Worm (Caenorhabditis elegans): ENCODE measurements around the gene Y52D5A.2.

DNA sequence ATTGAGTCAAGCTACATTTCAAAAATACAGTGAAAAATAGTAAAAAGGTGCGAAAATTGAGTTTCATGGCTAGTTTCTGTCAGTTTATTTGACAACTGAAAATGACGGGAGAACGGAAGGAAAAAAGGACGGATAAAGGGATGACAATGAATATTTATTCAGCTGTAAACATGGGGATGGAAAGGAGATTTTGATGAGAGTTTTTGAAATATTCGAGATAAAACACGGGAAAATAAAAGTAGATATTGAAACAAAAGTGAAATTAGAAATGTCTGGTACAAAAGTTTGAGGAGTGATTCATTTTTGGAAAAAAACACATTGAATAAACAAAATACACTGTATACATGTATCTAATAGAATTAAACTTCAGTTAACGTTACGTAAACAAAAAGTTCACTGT, 17.9 kb upstream of the Y52D5A.2 start, which contains the start of gene T11F8.12:
- TF ChIP-seq fos-1 (tag; optimal IDR thresholded peaks at IDR 0.05), result no peak
- TF ChIP-seq nhr-76 (tag; optimal IDR thresholded peaks at IDR 0.05), result no peak

All from whole organism, L1 larva.